Worm (Caenorhabditis elegans): ENCODE measurements around the gene C26B2.7.

ce11 chrIV:8044574-8044973 is 28.5 kb downstream of the C26B2.7 start, which contains the start of gene nhr-258:
- no peak for TF ChIP-seq him-1 (tag; optimal IDR thresholded peaks at IDR 0.05)
- no peak for TF ChIP-seq W03F9.2 (tag; optimal IDR thresholded peaks at IDR 0.05)
